Fruit fly (Drosophila melanogaster) whole organism, adult: ENCODE data around the gene Whamy.

Source experiments
- CG1620 ChIP-seq: fragments of 200-800 bp; sonication (Bioruptor generic); optimal IDR thresholded peaks from 2 replicates; lab custom pipeline; 2016; ENCODE audit warnings: missing biosample characterization, missing genetic modification characterization
- CG7045 ChIP-seq: fragments of 200-800 bp; sonication (Bioruptor generic); optimal IDR thresholded peaks from 2 replicates; lab custom pipeline; 2017; ENCODE audit warnings: missing biosample characterization, mild to moderate bottlenecking, missing genetic modification characterization
- CG7101 ChIP-seq: fragments of 200-800 bp; sonication (Bioruptor generic); optimal IDR thresholded peaks from 2 replicates; lab custom pipeline; 2018; ENCODE audit warnings: missing biosample characterization, mild to moderate bottlenecking, missing genetic modification characterization, moderate library complexity
- Clk ChIP-seq: fragments of 200-800 bp; sonication (Bioruptor generic); optimal IDR thresholded peaks from 2 replicates; lab custom pipeline; 2017; ENCODE audit warnings: missing biosample characterization, missing genetic modification characterization
- Crg-1 ChIP-seq: fragments of 200-800 bp; sonication (Bioruptor generic); optimal IDR thresholded peaks from 2 replicates; lab custom pipeline; 2016; ENCODE audit warnings: missing biosample characterization, missing genetic modification characterization
- Mnt ChIP-seq: fragments of 200-800 bp; sonication (Bioruptor generic); optimal IDR thresholded peaks from 2 replicates; lab custom pipeline; 2016; ENCODE audit warnings: missing biosample characterization, mild to moderate bottlenecking, missing genetic modification characterization
- bab1 ChIP-seq: fragments of 200-800 bp; sonication (Bioruptor generic); optimal IDR thresholded peaks from 3 replicates; lab custom pipeline; 2019; ENCODE audit warnings: missing biosample characterization, mild to moderate bottlenecking, missing genetic modification characterization, moderate library complexity
- cic ChIP-seq: fragments of 200-800 bp; sonication (Bioruptor generic); optimal IDR thresholded peaks from 2 replicates; lab custom pipeline; 2017; ENCODE audit warnings: missing biosample characterization, mild to moderate bottlenecking, missing genetic modification characterization, moderate library complexity
- cnc ChIP-seq, 2 experiments: fragments of >200 bp; optimal IDR thresholded peaks; 2 replicates each; lab custom pipeline; 2017
- kay ChIP-seq: fragments of 200-800 bp; sonication (Bioruptor generic); peaks from one replicate; lab custom pipeline; 2016; ENCODE audit warnings: missing biosample characterization, missing genetic modification characterization, borderline replicate concordance
- ovo ChIP-seq: fragments of 200-800 bp; sonication (Bioruptor generic); optimal IDR thresholded peaks from 2 replicates; lab custom pipeline; 2016; ENCODE audit warnings: missing biosample characterization, missing genetic modification characterization
- tj ChIP-seq: fragments of 200-800 bp; sonication (Bioruptor generic); optimal IDR thresholded peaks from 3 replicates; lab custom pipeline; 2017; ENCODE audit warnings: missing biosample characterization, mild to moderate bottlenecking, missing genetic modification characterization, moderate library complexity
- toe ChIP-seq: fragments of 200-800 bp; sonication (Bioruptor generic); optimal IDR thresholded peaks from 2 replicates; lab custom pipeline; 2016; ENCODE audit warnings: missing biosample characterization, missing genetic modification characterization

DNA sequence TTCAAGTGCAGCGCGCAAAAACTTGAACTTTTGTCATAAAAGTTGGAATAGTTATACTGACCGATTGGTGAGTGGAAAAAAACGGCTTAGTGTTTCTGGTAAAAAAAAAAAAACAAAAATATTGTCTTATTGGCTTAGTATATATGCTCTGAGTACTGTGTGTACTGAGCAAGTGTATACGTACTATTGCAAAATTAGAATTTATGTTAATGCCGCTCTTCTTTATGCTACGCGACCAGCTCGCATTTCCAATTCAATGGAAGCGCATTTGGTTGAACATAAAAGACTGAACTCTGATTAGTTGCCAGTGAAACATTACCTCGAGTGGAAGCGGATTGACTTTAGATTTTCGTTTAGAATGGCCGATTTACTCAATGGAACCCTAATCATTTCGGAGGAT, 38.2 kb upstream of the Whamy start, which contains the start of gene CG8534:
- TF ChIP-seq cic (GFP tag; lab: Kevin White, UChicago) (no peak), kay (GFP tag; lab: Kevin White, UChicago) (no peak), CG7045 (GFP tag; lab: Kevin White, UChicago) (no peak), toe (no peak), Clk (GFP tag; lab: Kevin White, UChicago) (no peak), cnc (optimal IDR thresholded peaks at IDR 0.05; lab: Kevin White, UChicago) (no peak), CG1620 (GFP tag; lab: Kevin White, UChicago) (no peak), tj (no peak), ovo (GFP tag; lab: Kevin White, UChicago) (no peak), Mnt (GFP tag; lab: Kevin White, UChicago) (no peak), bab1 (no peak), Crg-1 (GFP tag; lab: Kevin White, UChicago) (no peak), CG7101 (tag; lab: Kevin White, UChicago) (no peak)
